Fruit fly (Drosophila melanogaster): ENCODE results near the gene CG12155.

The CG12155 gene

dm6 chrX:7708942-7709707, 19.4 kb upstream of the CG12155 start, which contains the start of gene CHES-1-like (continued):
- TF ChIP-seq en (GFP tag; optimal IDR thresholded peaks at IDR 0.05) (peak; percentile 86), CG14441 (GFP tag; IDR thresholded peaks at IDR 0.05) (peak; percentile 71), lmd (GFP tag; IDR thresholded peaks at IDR 0.05) (peak; percentile 91), Ssrp (tag; optimal IDR thresholded peaks at IDR 0.05) (peak; percentile 90), CG4854 (GFP tag; optimal IDR thresholded peaks at IDR 0.05) (peak; percentile 70), HLH54F (GFP tag; optimal IDR thresholded peaks at IDR 0.05) (peak; percentile 89), zen (tag; optimal IDR thresholded peaks at IDR 0.05) (peak; percentile 69), Usf (GFP tag; optimal IDR thresholded peaks at IDR 0.05) (peak; percentile 87), CG1024 (GFP tag; IDR thresholded peaks at IDR 0.05) (no peak), CG33557 (GFP tag; optimal IDR thresholded peaks at IDR 0.05) (peak; percentile 71), CG4328 (GFP tag; optimal IDR thresholded peaks at IDR 0.05) (peak; percentile 85), jigr1 (GFP tag; IDR thresholded peaks at IDR 0.05) (peak; percentile 79; the same call in 2 of the 3 replicates), CG33213 (GFP tag; optimal IDR thresholded peaks at IDR 0.05) (peak; percentile 84), emc (GFP tag; optimal IDR thresholded peaks at IDR 0.05) (peak; percentile 64), gcm (GFP tag; optimal IDR thresholded peaks at IDR 0.05) (peak; percentile 86), CG13624 (GFP tag; optimal IDR thresholded peaks at IDR 0.05) (peak; percentile 90), sna (GFP tag; IDR thresholded peaks at IDR 0.05; ENCODE audit: partially characterized antibody) (no peak), mirr (GFP tag; optimal IDR thresholded peaks at IDR 0.05) (peak; percentile 50), p53 (GFP tag; optimal IDR thresholded peaks at IDR 0.05) (peak; percentile 66), cato (GFP tag; optimal IDR thresholded peaks at IDR 0.05; ENCODE audit: borderline replicate concordance) (peak; percentile 81), maf-S (GFP tag; optimal IDR thresholded peaks at IDR 0.05) (peak; percentile 88), Fer1 (GFP tag; optimal IDR thresholded peaks at IDR 0.05) (peak; percentile 88), CG6254 (GFP tag; optimal IDR thresholded peaks at IDR 0.05) (peak; percentile 84), CG7357 (GFP tag; IDR thresholded peaks at IDR 0.05) (peak; percentile 62; the same call in 2 of the 3 replicates), NK7.1 (GFP tag; optimal IDR thresholded peaks at IDR 0.05) (peak; percentile 89), sima (GFP tag; optimal IDR thresholded peaks at IDR 0.05) (peak; percentile 48), Sry-δ (GFP tag; optimal IDR thresholded peaks at IDR 0.05) (peak; percentile 54), ase (GFP tag; IDR thresholded peaks at IDR 0.05) (peak; percentile 72; the same call in 2 of the 3 replicates), CG10321 (GFP tag; IDR thresholded peaks at IDR 0.05) (no peak), sqz (GFP tag; optimal IDR thresholded peaks at IDR 0.05) (peak; percentile 75), h (optimal IDR thresholded peaks at IDR 0.05) (no peak), rib (GFP tag; IDR thresholded peaks at IDR 0.05) (no peak), Ptx1 (GFP tag; IDR thresholded peaks at IDR 0.05) (peak; percentile 87), CG10959 (GFP tag; IDR thresholded peaks at IDR 0.05) (no peak; the same call in 1 of the 2 replicates), Ravus (GFP tag; IDR thresholded peaks at IDR 0.05) (peak; percentile 39; the same call in 1 of the 2 replicates), al (GFP tag; IDR thresholded peaks at IDR 0.05) (peak; percentile 67), Lhr (GFP tag; optimal IDR thresholded peaks at IDR 0.05) (peak; percentile 77), CG17359 (tag; optimal IDR thresholded peaks at IDR 0.05) (peak; percentile 88), fru (optimal IDR thresholded peaks at IDR 0.05) (no peak), lilli (GFP tag; optimal IDR thresholded peaks at IDR 0.05) (peak; percentile 92), HHEX (GFP tag; optimal IDR thresholded peaks at IDR 0.05) (peak; percentile 91), Mad (GFP tag; optimal IDR thresholded peaks at IDR 0.05) (peak; percentile 87), org-1 (GFP tag; optimal IDR thresholded peaks at IDR 0.05) (peak; percentile 94), ato (GFP tag; IDR thresholded peaks at IDR 0.05; ENCODE audit: partially characterized antibody) (no peak), Kr (GFP tag; optimal IDR thresholded peaks at IDR 0.05) (no peak), CG8765 (GFP tag; IDR thresholded peaks at IDR 0.05) (peak; percentile 51; the same call in 1 of the 2 replicates), CG10147 (GFP tag; optimal IDR thresholded peaks at IDR 0.05) (peak; percentile 87), tap (tag; optimal IDR thresholded peaks at IDR 0.05) (peak; percentile 73), Nf-YB (GFP tag; optimal IDR thresholded peaks at IDR 0.05) (peak; percentile 76), Adf1 (GFP tag; IDR thresholded peaks at IDR 0.05) (peak; percentile 44)

Measured in whole organism, embryonic.